Worm (Caenorhabditis elegans) whole organism, mixed stage, embryonic: Measurements from ENCODE around the gene Y61A9LA.3.

Source experiments
- M03D4.4 ChIP-seq: sonication (generic microtip); optimal IDR thresholded peaks from 2 replicates; lab custom pipeline; 2017; ENCODE audit warnings: mild to moderate bottlenecking, missing genetic modification characterization, missing compliant biosample characterization
- bed-3 ChIP-seq: fragments of 200-800 bp; sonication (Bioruptor generic); optimal IDR thresholded peaks from 3 replicates; lab custom pipeline; 2018; ENCODE audit warnings: mild to moderate bottlenecking, missing genetic modification characterization, moderate library complexity, missing compliant biosample characterization
- blmp-1 ChIP-seq: fragments of 150-350 bp; optimal IDR thresholded peaks from 2 replicates; lab custom pipeline; 2014; ENCODE audit warnings: missing biosample characterization, missing genetic modification characterization
- ceh-39 ChIP-seq: fragments of 150-350 bp; optimal IDR thresholded peaks from 2 replicates; lab custom pipeline; 2014; ENCODE audit warnings: missing biosample characterization, missing genetic modification characterization
- ceh-43 ChIP-seq: fragments of 200-800 bp; sonication (Bioruptor generic); optimal IDR thresholded peaks from 2 replicates; lab custom pipeline; 2018; ENCODE audit warnings: mild to moderate bottlenecking, missing genetic modification characterization, moderate library complexity, missing compliant biosample characterization
- ceh-83 ChIP-seq: fragments of 200-800 bp; sonication (Bioruptor generic); optimal IDR thresholded peaks from 2 replicates; lab custom pipeline; 2018; ENCODE audit warnings: mild to moderate bottlenecking, missing genetic modification characterization, missing compliant biosample characterization
- ces-1 ChIP-seq: fragments of 150-350 bp; optimal IDR thresholded peaks from 2 replicates; lab custom pipeline; 2014; ENCODE audit warnings: missing biosample characterization, missing genetic modification reagents, missing genetic modification characterization
- cnd-1 ChIP-seq: fragments of 200-800 bp; sonication (Bioruptor generic); optimal IDR thresholded peaks from 2 replicates; lab custom pipeline; 2018; ENCODE audit warnings: mild to moderate bottlenecking, missing genetic modification characterization, missing compliant biosample characterization
- drap-1 ChIP-seq: fragments of 200-800 bp; sonication (Bioruptor generic); optimal IDR thresholded peaks from 3 replicates; lab custom pipeline; 2018; ENCODE audit warnings: mild to moderate bottlenecking, missing genetic modification characterization, missing compliant biosample characterization
- elt-1 ChIP-seq: sonication (generic microtip); optimal IDR thresholded peaks from 2 replicates; lab custom pipeline; 2017; ENCODE audit warnings: missing genetic modification characterization, mild to moderate bottlenecking, missing compliant biosample characterization, antibody characterized with exemption, moderate library complexity, borderline replicate concordance; ENCODE audit not compliant: insufficient read depth
- elt-3 ChIP-seq: fragments of 150-350 bp; optimal IDR thresholded peaks from 2 replicates; lab custom pipeline; 2014; ENCODE audit warnings: missing biosample characterization, missing genetic modification characterization
- flh-1 ChIP-seq: fragments of 200-800 bp; sonication (Bioruptor generic); optimal IDR thresholded peaks from 2 replicates; lab custom pipeline; 2018; ENCODE audit warnings: mild to moderate bottlenecking, missing genetic modification characterization, moderate library complexity, missing compliant biosample characterization
- ham-2 ChIP-seq: fragments of 200-800 bp; sonication (Bioruptor generic); optimal IDR thresholded peaks from 2 replicates; lab custom pipeline; 2018; ENCODE audit warnings: mild to moderate bottlenecking, missing genetic modification characterization, missing compliant biosample characterization
- hlh-1 ChIP-seq: fragments of 150-350 bp; optimal IDR thresholded peaks from 2 replicates; lab custom pipeline; 2014; ENCODE audit warnings: missing biosample characterization, missing genetic modification reagents, missing genetic modification characterization
- lin-32 ChIP-seq: fragments of 200-800 bp; sonication (Bioruptor generic); optimal IDR thresholded peaks from 2 replicates; lab custom pipeline; 2018; ENCODE audit warnings: mild to moderate bottlenecking, missing genetic modification characterization, missing compliant biosample characterization
- lsy-2 ChIP-seq: fragments of 150-350 bp; optimal IDR thresholded peaks from 2 replicates; lab custom pipeline; 2014; ENCODE audit warnings: missing biosample characterization, missing genetic modification characterization
- mab-5 ChIP-seq: fragments of 150-350 bp; optimal IDR thresholded peaks from 2 replicates; lab custom pipeline; 2014; ENCODE audit warnings: missing biosample characterization, missing genetic modification characterization
- mep-1 ChIP-seq: fragments of 150-350 bp; optimal IDR thresholded peaks from 2 replicates; lab custom pipeline; 2017; ENCODE audit warnings: missing biosample characterization, missing genetic modification reagents, missing genetic modification characterization, inconsistent platforms
- mls-2 ChIP-seq: sonication (generic microtip); optimal IDR thresholded peaks from 2 replicates; lab custom pipeline; 2016; ENCODE audit warnings: mild to moderate bottlenecking, missing genetic modification characterization, moderate library complexity, missing compliant biosample characterization
- nhr-12 ChIP-seq: fragments of 150-350 bp; optimal IDR thresholded peaks from 2 replicates; lab custom pipeline; 2014; ENCODE audit warnings: missing biosample characterization, missing genetic modification characterization
- nhr-2 ChIP-seq: fragments of 150-350 bp; optimal IDR thresholded peaks from 2 replicates; lab custom pipeline; 2014; ENCODE audit warnings: missing biosample characterization, missing genetic modification characterization
- nhr-237 ChIP-seq: fragments of 150-350 bp; optimal IDR thresholded peaks from 2 replicates; lab custom pipeline; 2014; ENCODE audit warnings: missing biosample characterization, missing genetic modification characterization
- nhr-28 ChIP-seq: fragments of 150-350 bp; optimal IDR thresholded peaks from 2 replicates; lab custom pipeline; 2014; ENCODE audit warnings: missing biosample characterization, missing genetic modification characterization
- nhr-76 ChIP-seq: sonication (generic microtip); optimal IDR thresholded peaks from 2 replicates; lab custom pipeline; 2017; ENCODE audit warnings: missing biosample characterization, missing genetic modification characterization
- pha-4 ChIP-seq: fragments of 150-350 bp; optimal IDR thresholded peaks from 2 replicates; lab custom pipeline; 2018; ENCODE audit warnings: missing biosample characterization, missing genetic modification reagents, missing genetic modification characterization
- sem-2 ChIP-seq: fragments of 200-800 bp; sonication (Bioruptor generic); optimal IDR thresholded peaks from 2 replicates; lab custom pipeline; 2018; ENCODE audit warnings: mild to moderate bottlenecking, missing genetic modification characterization, missing compliant biosample characterization
- snpc-4 ChIP-seq: fragments of 150-350 bp; optimal IDR thresholded peaks from 2 replicates; lab custom pipeline; 2014; ENCODE audit warnings: missing biosample characterization, missing genetic modification characterization
- sptf-1 ChIP-seq: sonication (generic microtip); optimal IDR thresholded peaks from 2 replicates; lab custom pipeline; 2017; ENCODE audit warnings: mild to moderate bottlenecking, missing genetic modification characterization, moderate library complexity, missing compliant biosample characterization
- tbx-8 ChIP-seq: fragments of 200-800 bp; sonication (Bioruptor generic); optimal IDR thresholded peaks from 2 replicates; lab custom pipeline; 2018; ENCODE audit warnings: mild to moderate bottlenecking, missing genetic modification characterization, moderate library complexity, missing compliant biosample characterization
- unc-120 ChIP-seq: sonication (generic microtip); optimal IDR thresholded peaks from 2 replicates; lab custom pipeline; 2017; ENCODE audit warnings: missing genetic modification characterization, missing compliant biosample characterization; ENCODE audit not compliant: poor library complexity, severe bottlenecking
- unc-39 ChIP-seq: fragments of 150-350 bp; optimal IDR thresholded peaks from 2 replicates; lab custom pipeline; 2014; ENCODE audit warnings: missing biosample characterization, missing genetic modification characterization
- unc-62 ChIP-seq: fragments of 150-350 bp; optimal IDR thresholded peaks from 2 replicates; lab custom pipeline; 2014; ENCODE audit warnings: missing biosample characterization, missing genetic modification reagents, missing genetic modification characterization
- zip-8 ChIP-seq: fragments of 150-350 bp; optimal IDR thresholded peaks from 2 replicates; lab custom pipeline; 2014; ENCODE audit warnings: missing biosample characterization, missing genetic modification characterization
- ztf-11 ChIP-seq: fragments of 150-350 bp; optimal IDR thresholded peaks from 2 replicates; lab custom pipeline; 2014; ENCODE audit warnings: missing biosample characterization, missing genetic modification characterization

The Y61A9LA.3 gene

ce11 chrV:4598489-4598888, 27.6 kb downstream of the Y61A9LA.3 start:
- TF ChIP-seq nhr-237 (tag; lab: Kevin White, UChicago) (no peak), lsy-2 (tag; lab: Kevin White, UChicago) (no peak), sem-2 (GFP tag; lab: Kevin White, UChicago) (no peak), ztf-11 (no peak), pha-4 (tag; lab: Kevin White, UChicago) (no peak), mep-1 (tag; lab: Kevin White, UChicago) (no peak), elt-1 (tag; lab: Kevin White, UChicago) (no peak), ceh-83 (GFP tag; lab: Kevin White, UChicago) (no peak), sptf-1 (tag; lab: Kevin White, UChicago) (no peak), drap-1 (GFP tag; lab: Kevin White, UChicago) (no peak), ham-2 (GFP tag; lab: Kevin White, UChicago) (no peak), tbx-8 (no peak), bed-3 (GFP tag; lab: Kevin White, UChicago) (no peak), snpc-4 (tag; lab: Kevin White, UChicago) (no peak), unc-120 (tag; lab: Kevin White, UChicago) (no peak), elt-3 (tag; lab: Kevin White, UChicago) (no peak), lin-32 (GFP tag; lab: Kevin White, UChicago) (no peak), zip-8 (tag; lab: Kevin White, UChicago) (no peak)

- TF ChIP-seq nhr-237 (tag; lab: Kevin White, UChicago) (no peak), bed-3 (GFP tag; lab: Kevin White, UChicago) (no peak), elt-3 (tag; lab: Kevin White, UChicago) (no peak), sptf-1 (tag; lab: Kevin White, UChicago) (no peak), nhr-28 (no peak), blmp-1 (tag; lab: Kevin White, UChicago) (no peak), tbx-8 (no peak), nhr-12 (no peak), M03D4.4 (tag; lab: Kevin White, UChicago) (no peak), ham-2 (GFP tag; lab: Kevin White, UChicago) (no peak), ztf-11 (no peak), ceh-43 (no peak), ceh-39 (tag; lab: Kevin White, UChicago) (no peak), hlh-1 (tag; lab: Kevin White, UChicago) (no peak), snpc-4 (tag; lab: Kevin White, UChicago) (no peak), unc-62 (GFP tag; lab: Kevin White, UChicago) (no peak), mep-1 (tag; lab: Kevin White, UChicago) (no peak), ces-1 (GFP tag; lab: Kevin White, UChicago) (no peak), unc-39 (tag; lab: Kevin White, UChicago) (no peak)
Observed at ce11 chrV:4599225-4599624, 28.3 kb downstream of the Y61A9LA.3 start.

ce11 chrV:4606828-4607227, 35.9 kb downstream of the Y61A9LA.3 start, which contains the start of gene txt-6:
Gene txt-6, minus strand, starts transcription at chrV:4606928.
- no peak for TF ChIP-seq sem-2 (GFP tag; lab: Kevin White, UChicago)
- no peak for TF ChIP-seq ceh-43
- no peak for TF ChIP-seq nhr-28
- no peak for TF ChIP-seq cnd-1 (tag; lab: Kevin White, UChicago)
- no peak for TF ChIP-seq nhr-76 (tag; lab: Kevin White, UChicago)
- TF ChIP-seq flh-1 (GFP tag; lab: Kevin White, UChicago): no peak
- TF ChIP-seq elt-3 (tag; lab: Kevin White, UChicago): no peak
- TF ChIP-seq ceh-39 (tag; lab: Kevin White, UChicago): no peak
- no peak for TF ChIP-seq sptf-1 (tag; lab: Kevin White, UChicago)

- TF ChIP-seq mab-5 (tag; lab: Kevin White, UChicago) (no peak), lsy-2 (tag; lab: Kevin White, UChicago) (peak; percentile 20), bed-3 (GFP tag; lab: Kevin White, UChicago) (peak; percentile 4), elt-1 (tag; lab: Kevin White, UChicago) (no peak), hlh-1 (tag; lab: Kevin White, UChicago) (no peak), nhr-28 (no peak), ztf-11 (no peak), unc-120 (tag; lab: Kevin White, UChicago) (no peak), flh-1 (GFP tag; lab: Kevin White, UChicago) (no peak), unc-62 (GFP tag; lab: Kevin White, UChicago) (no peak), cnd-1 (tag; lab: Kevin White, UChicago) (no peak), sem-2 (GFP tag; lab: Kevin White, UChicago) (no peak), mep-1 (tag; lab: Kevin White, UChicago) (peak; percentile 75), lin-32 (GFP tag; lab: Kevin White, UChicago) (no peak), nhr-237 (tag; lab: Kevin White, UChicago) (peak; percentile 14), zip-8 (tag; lab: Kevin White, UChicago) (no peak), mls-2 (tag; lab: Kevin White, UChicago) (no peak), ces-1 (GFP tag; lab: Kevin White, UChicago) (peak; percentile 65), ceh-39 (tag; lab: Kevin White, UChicago) (peak; percentile 13), M03D4.4 (tag; lab: Kevin White, UChicago) (peak; percentile 42), sptf-1 (tag; lab: Kevin White, UChicago) (peak; percentile 64), ceh-43 (peak; percentile 22), nhr-2 (tag; lab: Kevin White, UChicago) (no peak), nhr-76 (tag; lab: Kevin White, UChicago) (no peak)
Observed at ce11 chrV:4615802-4616201, 44.9 kb downstream of the Y61A9LA.3 start, which contains the start of the genes Y61A9LA.10 and F54D11.4. Gene Y61A9LA.10, minus strand, starts transcription at chrV:4615817. Gene F54D11.4, plus strand, starts transcription at chrV:4616151.
